Worm (Caenorhabditis elegans) whole organism, L4 larva: ENCODE measurements around the gene nyn-3.

Experiments
- F10B5.3 ChIP-seq: sonication (generic microtip); optimal IDR thresholded peaks from 2 replicates; lab custom pipeline; 2016; ENCODE audit warnings: mild to moderate bottlenecking, missing genetic modification characterization, missing compliant biosample characterization
- F26F4.8 ChIP-seq: fragments of 200-800 bp; sonication (Bioruptor generic); conservative IDR thresholded peaks from 2 replicates; pipeline ENCODE4 v1.3.6; 2022; ENCODE audit warnings: missing genetic modification characterization, missing compliant biosample characterization
- F44E2.7 ChIP-seq: fragments of 200-800 bp; sonication (Bioruptor generic); IDR thresholded peaks from 2 replicates; pipeline ENCODE4 v2.1.2; 2022; ENCODE audit warnings: missing genetic modification characterization, missing compliant biosample characterization
- R02D3.7 ChIP-seq: fragments of 150-350 bp; sonication (generic microtip); optimal IDR thresholded peaks from 3 replicates; lab custom pipeline; 2014; ENCODE audit warnings: missing biosample characterization, missing genetic modification characterization
- Y5F2A.4 ChIP-seq: fragments of 200-800 bp; sonication (Bioruptor generic); optimal IDR thresholded peaks from 2 replicates; lab custom pipeline; 2018; ENCODE audit warnings: mild to moderate bottlenecking, missing genetic modification characterization, missing compliant biosample characterization
- aly-2 ChIP-seq: sonication (generic microtip); optimal IDR thresholded peaks from 2 replicates; lab custom pipeline; 2018; ENCODE audit warnings: missing biosample characterization, missing genetic modification characterization
- ceh-20 ChIP-seq: fragments of 200-800 bp; sonication (Bioruptor generic); IDR thresholded peaks from 2 replicates; pipeline ENCODE4 v1.3.6; 2022; ENCODE audit warnings: missing genetic modification reagents, missing genetic modification characterization, missing compliant biosample characterization
- ceh-32 ChIP-seq: sonication (generic microtip); optimal IDR thresholded peaks from 2 replicates; lab custom pipeline; 2016; ENCODE audit warnings: mild to moderate bottlenecking, missing genetic modification characterization, missing compliant biosample characterization; ENCODE audit not compliant: poor library complexity
- ceh-62 ChIP-seq: sonication (generic microtip); optimal IDR thresholded peaks from 2 replicates; lab custom pipeline; 2017; ENCODE audit warnings: missing biosample characterization, missing genetic modification characterization
- ceh-82 ChIP-seq: sonication (generic microtip); optimal IDR thresholded peaks from 2 replicates; lab custom pipeline; 2017; ENCODE audit warnings: missing biosample characterization, missing genetic modification characterization
- ces-1 ChIP-seq: fragments of 150-350 bp; sonication (generic microtip); optimal IDR thresholded peaks from 4 replicates; lab custom pipeline; 2014; ENCODE audit warnings: missing biosample characterization, missing genetic modification reagents, missing genetic modification characterization
- cey-2 ChIP-seq: sonication (generic microtip); optimal IDR thresholded peaks from 3 replicates; lab custom pipeline; 2017; ENCODE audit warnings: missing genetic modification characterization, mild to moderate bottlenecking, missing compliant biosample characterization, antibody characterized with exemption, borderline replicate concordance; ENCODE audit not compliant: insufficient read depth
- daf-12 ChIP-seq: fragments of 150-350 bp; optimal IDR thresholded peaks from 2 replicates; lab custom pipeline; 2014; ENCODE audit warnings: missing biosample characterization, missing genetic modification reagents, missing genetic modification characterization
- daf-16 ChIP-seq, 3 experiments: sonication (generic microtip); optimal IDR thresholded peaks; 2 replicates each; lab custom pipeline; 2016 to 2017; ENCODE audit warnings: missing genetic modification characterization in 3 of 3, missing genetic modification reagents in 3 of 3, mild to moderate bottlenecking in 2 of 3, missing compliant biosample characterization in 2 of 3, missing biosample characterization in 1 of 3, moderate library complexity in 1 of 3
- daf-8 ChIP-seq: fragments of 200-800 bp; sonication (Bioruptor generic); IDR thresholded peaks from 2 replicates; pipeline ENCODE4 v1.3.6; 2022; ENCODE audit warnings: missing genetic modification characterization, missing compliant biosample characterization
- dmd-9 ChIP-seq: fragments of 200-800 bp; sonication (Bioruptor generic); IDR thresholded peaks from 2 replicates; pipeline ENCODE4 v1.3.6; 2022; ENCODE audit warnings: missing genetic modification reagents, missing genetic modification characterization, missing compliant biosample characterization
- duxl-1 ChIP-seq: sonication (generic microtip); optimal IDR thresholded peaks from 2 replicates; lab custom pipeline; 2016; ENCODE audit warnings: mild to moderate bottlenecking, missing genetic modification characterization, moderate library complexity, missing compliant biosample characterization; ENCODE audit not compliant: poor library complexity
- egl-27 ChIP-seq: sonication (generic microtip); optimal IDR thresholded peaks from 3 replicates; lab custom pipeline; 2017; ENCODE audit warnings: missing biosample characterization, missing genetic modification reagents, missing genetic modification characterization
- gei-8 ChIP-seq: fragments of 200-800 bp; sonication (Bioruptor generic); optimal IDR thresholded peaks from 2 replicates; lab custom pipeline; 2018; ENCODE audit warnings: mild to moderate bottlenecking, missing genetic modification characterization, missing compliant biosample characterization
- hlh-30 ChIP-seq: sonication (generic microtip); optimal IDR thresholded peaks from 2 replicates; lab custom pipeline; 2017; ENCODE audit warnings: antibody characterized with exemption, mild to moderate bottlenecking, missing genetic modification characterization, missing compliant biosample characterization; ENCODE audit not compliant: insufficient read depth
- hmg-1.1 ChIP-seq: fragments of 200-800 bp; sonication (Bioruptor generic); IDR thresholded peaks from 2 replicates; pipeline ENCODE4 v1.3.6; 2022; ENCODE audit warnings: missing genetic modification reagents, missing genetic modification characterization, missing compliant biosample characterization
- lin-13 ChIP-seq: fragments of 150-350 bp; optimal IDR thresholded peaks from 2 replicates; lab custom pipeline; 2014; ENCODE audit warnings: missing biosample characterization, missing genetic modification reagents, missing genetic modification characterization
- lsy-2 ChIP-seq, 2 experiments: fragments of 150-350 bp in 1 of 2; sonication (generic microtip) in 1 of 2; optimal IDR thresholded peaks; 2 replicates each; lab custom pipeline; 2014 to 2017; ENCODE audit warnings: missing biosample characterization in 2 of 2, missing genetic modification characterization in 2 of 2
- madf-5 ChIP-seq, 2 experiments: fragments of 200-800 bp; sonication (Bioruptor generic); IDR thresholded peaks; 2 replicates each; pipeline ENCODE4 v1.3.6; 2022; ENCODE audit warnings: missing compliant biosample characterization in 2 of 2, missing genetic modification characterization in 2 of 2
- mes-2 ChIP-seq: sonication (generic microtip); optimal IDR thresholded peaks from 2 replicates; lab custom pipeline; 2016; ENCODE audit warnings: missing genotype, mild to moderate bottlenecking, missing genetic modification characterization, missing compliant biosample characterization; ENCODE audit not compliant: poor library complexity, severe bottlenecking
- nhr-111 ChIP-seq: fragments of 200-800 bp; sonication (Bioruptor generic); optimal IDR thresholded peaks from 2 replicates; lab custom pipeline; 2018; ENCODE audit warnings: mild to moderate bottlenecking, missing genetic modification characterization, missing compliant biosample characterization
- nhr-48 ChIP-seq: sonication (generic microtip); optimal IDR thresholded peaks from 2 replicates; lab custom pipeline; 2016; ENCODE audit warnings: mild to moderate bottlenecking, missing genetic modification characterization, missing compliant biosample characterization
- nhr-6 ChIP-seq: fragments of 150-350 bp; optimal IDR thresholded peaks from 2 replicates; lab custom pipeline; 2014; ENCODE audit warnings: missing biosample characterization, missing genetic modification characterization
- pqm-1 ChIP-seq: sonication (generic microtip); optimal IDR thresholded peaks from 2 replicates; lab custom pipeline; 2017; ENCODE audit warnings: missing biosample characterization, missing genetic modification characterization
- saeg-2 ChIP-seq: fragments of 200-800 bp; sonication (Bioruptor generic); IDR thresholded peaks from 2 replicates; pipeline ENCODE4 v1.3.6; 2022; ENCODE audit warnings: missing genetic modification reagents, missing genetic modification characterization, missing compliant biosample characterization
- sdz-12 ChIP-seq: fragments of 200-800 bp; sonication (Bioruptor generic); optimal IDR thresholded peaks from 2 replicates; lab custom pipeline; 2018; ENCODE audit warnings: mild to moderate bottlenecking, missing genetic modification characterization, missing compliant biosample characterization
- spr-1 ChIP-seq: sonication (generic microtip); optimal IDR thresholded peaks from 2 replicates; lab custom pipeline; 2016; ENCODE audit warnings: mild to moderate bottlenecking, missing genetic modification characterization, missing compliant biosample characterization
- unc-130 ChIP-seq: sonication (generic microtip); optimal IDR thresholded peaks from 2 replicates; lab custom pipeline; 2016; ENCODE audit warnings: missing genetic modification reagents, missing genetic modification characterization, missing compliant biosample characterization
- unc-62 ChIP-seq, 3 experiments: fragments of 150-350 bp in 1 of 3; sonication (generic microtip); optimal IDR thresholded peaks in 2 of 3; peaks in 1 of 3; 1 replicate in 1 of 3; 2 replicates in 2 of 3; lab custom pipeline; 2014 to 2017; ENCODE audit warnings: missing biosample characterization in 3 of 3, missing genetic modification characterization in 3 of 3, missing genetic modification reagents in 3 of 3, missing genotype in 1 of 3
- vab-7 ChIP-seq: fragments of 200-800 bp; sonication (Bioruptor generic); IDR thresholded peaks from 2 replicates; pipeline ENCODE4 v1.3.6; 2022; ENCODE audit warnings: missing genetic modification reagents, missing genetic modification characterization, missing compliant biosample characterization
- zag-1 ChIP-seq: fragments of 150-350 bp; optimal IDR thresholded peaks from 2 replicates; lab custom pipeline; 2014; ENCODE audit warnings: missing biosample characterization, missing genetic modification characterization
- zfp-2 ChIP-seq: sonication (generic microtip); optimal IDR thresholded peaks from 2 replicates; lab custom pipeline; 2016; ENCODE audit warnings: mild to moderate bottlenecking, missing genetic modification characterization, missing compliant biosample characterization

Gene nyn-3

DNA sequence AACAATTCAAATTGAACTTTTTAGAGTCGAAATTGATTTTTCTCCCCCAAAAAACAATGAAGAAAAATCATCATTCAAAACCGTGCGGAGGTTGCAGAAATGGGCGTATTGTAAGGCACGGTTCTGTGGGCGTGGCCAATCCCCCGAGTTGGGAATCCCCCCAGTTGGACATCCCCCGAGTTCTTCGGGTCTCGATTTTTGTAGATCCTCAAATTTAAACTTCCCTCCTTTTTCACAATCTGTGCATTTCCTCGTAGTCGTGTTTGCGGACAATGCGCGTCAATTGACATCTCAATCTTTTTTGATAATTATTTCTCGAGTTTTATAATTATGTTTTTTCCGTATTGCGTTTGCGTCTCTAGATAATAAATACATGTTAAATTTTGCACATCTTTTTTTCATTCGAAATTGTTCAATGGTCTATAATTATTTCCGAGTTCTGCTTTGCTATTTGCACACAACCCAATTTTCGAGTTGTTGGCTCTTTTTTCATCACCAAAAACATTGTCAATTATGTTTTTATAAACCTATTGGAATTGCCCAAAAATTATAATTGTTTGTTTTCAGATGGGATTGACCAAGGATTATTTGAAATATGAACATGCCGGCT is 22.5 kb downstream of the nyn-3 start, which contains the start of gene F13H8.2 (continued):
- TF ChIP-seq daf-8 (GFP tag; lab: Robert Waterston, UW) (no peak), egl-27 (no peak), unc-130 (GFP tag; lab: Kevin White, UChicago) (peak; percentile 69), daf-16 (GFP tag; optimal IDR thresholded peaks at IDR 0.05; lab: Kevin White, UChicago) (peak in 1 of 2 experiments; percentile 5), daf-16 (tag; optimal IDR thresholded peaks at IDR 0.05; lab: Kevin White, UChicago) (peak; percentile 6), gei-8 (no peak), pqm-1 (tag; lab: Kevin White, UChicago) (no peak), nhr-48 (tag; lab: Kevin White, UChicago) (peak; percentile 22), vab-7 (GFP tag; lab: Robert Waterston, UW) (peak; percentile 77), lsy-2 (tag; optimal IDR thresholded peaks at IDR 0.05; lab: Kevin White, UChicago) (peak; percentile 26 to 80), saeg-2 (no peak), ces-1 (GFP tag; lab: Kevin White, UChicago) (no peak), nhr-6 (tag; lab: Kevin White, UChicago) (peak; percentile 36)

DNA sequence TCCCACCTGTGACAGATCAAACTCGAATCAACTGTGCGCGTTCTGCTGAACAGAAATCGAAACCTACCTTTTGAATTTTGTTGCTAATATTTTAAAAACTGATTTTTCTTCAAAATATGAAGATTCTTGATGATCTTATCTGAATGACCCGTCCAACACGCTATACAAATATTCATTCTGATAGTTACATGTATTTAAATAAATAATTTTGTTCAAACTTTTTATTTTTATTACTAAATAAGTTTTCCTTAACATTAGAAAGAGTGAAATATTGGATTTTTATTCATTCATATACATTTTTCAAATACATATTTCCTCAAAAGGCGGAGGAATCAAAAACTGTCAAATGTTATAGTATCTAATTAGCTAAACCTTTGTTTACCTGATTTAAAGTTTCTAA is 24.4 kb downstream of the nyn-3 start, which contains the start of gene F13H8.8:
TSS of gene F13H8.8 (minus strand) at position 101 of the 400 bp plus-strand sequence.
- no peak for TF ChIP-seq ceh-82 (tag; lab: Kevin White, UChicago)
- TF ChIP-seq hlh-30 (tag; lab: Kevin White, UChicago): no peak
- TF ChIP-seq daf-12 (tag; lab: Kevin White, UChicago): no peak
- no peak for TF ChIP-seq sdz-12 (GFP tag; lab: Kevin White, UChicago)
- TF ChIP-seq spr-1 (tag; lab: Kevin White, UChicago): no peak
- no peak for TF ChIP-seq cey-2 (tag; lab: Kevin White, UChicago)
- TF ChIP-seq dmd-9 (GFP tag; lab: Robert Waterston, UW): no peak

DNA sequence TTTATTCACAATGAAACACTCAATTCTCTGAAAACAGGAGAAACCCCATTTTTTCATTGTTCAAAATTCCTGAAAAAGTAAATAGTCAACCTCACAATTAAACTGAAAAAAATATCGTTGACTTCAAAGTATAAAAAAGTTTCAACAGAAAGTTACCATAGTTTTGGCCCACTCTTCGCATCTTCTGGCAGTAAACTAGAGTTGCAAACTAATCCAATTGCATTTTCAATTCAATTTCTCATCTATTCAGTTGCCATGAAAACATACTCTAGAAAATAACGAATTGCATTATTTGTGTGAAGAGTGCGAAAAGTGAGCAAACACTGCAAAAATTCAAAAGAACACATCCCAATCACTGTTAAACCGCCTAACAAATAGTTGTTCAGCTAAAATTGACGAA is 28.7 kb downstream of the nyn-3 start, which contains the start of gene F13H8.3:
TSS of gene F13H8.3 (plus strand) at position 301 of the 400 bp plus-strand sequence.
- TF ChIP-seq ceh-62 (tag; lab: Kevin White, UChicago) (no peak), madf-5 (GFP tag; IDR thresholded peaks at IDR 0.05; lab: Robert Waterston, UW) (no peak), mes-2 (no peak), zag-1 (tag; lab: Kevin White, UChicago) (no peak), nhr-111 (GFP tag; lab: Kevin White, UChicago) (no peak), zfp-2 (tag; lab: Kevin White, UChicago) (no peak), F26F4.8 (GFP tag; lab: Robert Waterston, UW) (no peak), lin-13 (GFP tag; lab: Kevin White, UChicago) (no peak), hmg-1.1 (GFP tag; lab: Robert Waterston, UW) (no peak), Y5F2A.4 (GFP tag; lab: Kevin White, UChicago) (no peak), ceh-32 (tag; lab: Kevin White, UChicago) (no peak), aly-2 (tag; lab: Kevin White, UChicago) (no peak), unc-62 (GFP tag; optimal IDR thresholded peaks at IDR 0.05 in 1 of 2; lab: Kevin White, UChicago) (no peak), unc-62 (tag; optimal IDR thresholded peaks at IDR 0.05; lab: Kevin White, UChicago) (no peak), R02D3.7 (no peak), F44E2.7 (GFP tag; lab: Robert Waterston, UW) (no peak), duxl-1 (tag; lab: Kevin White, UChicago) (no peak), saeg-2 (no peak), F10B5.3 (tag; lab: Kevin White, UChicago) (no peak), ceh-20 (GFP tag; lab: Robert Waterston, UW) (no peak), nhr-6 (tag; lab: Kevin White, UChicago) (no peak)
